Worm (Caenorhabditis elegans) whole organism, L3 larva: ENCODE results near the gene nhr-142.

Source experiments
- ama-1 ChIP-seq: fragments of 150-350 bp; optimal IDR thresholded peaks from 2 replicates; lab custom pipeline; 2018
- egl-5 ChIP-seq: fragments of 150-350 bp; optimal IDR thresholded peaks from 2 replicates; lab custom pipeline; 2017; ENCODE audit warnings: missing biosample characterization, missing genetic modification reagents, missing genetic modification characterization, inconsistent platforms
- elt-3 ChIP-seq, 3 experiments: fragments of 150-350 bp in 1 of 3; sonication (generic microtip) in 2 of 3; optimal IDR thresholded peaks; 2 replicates in 2 of 3; 4 replicates in 1 of 3; lab custom pipeline; 2014 to 2017; ENCODE audit warnings: missing biosample characterization in 3 of 3, missing genetic modification characterization in 3 of 3
- fkh-10 ChIP-seq: sonication (generic microtip); optimal IDR thresholded peaks from 2 replicates; lab custom pipeline; 2017; ENCODE audit warnings: missing biosample characterization, missing genetic modification reagents, missing genetic modification characterization
- nfya-1 ChIP-seq: sonication (generic microtip); optimal IDR thresholded peaks from 2 replicates; lab custom pipeline; 2017; ENCODE audit warnings: missing genetic modification characterization, mild to moderate bottlenecking, missing compliant biosample characterization, antibody characterized with exemption, moderate library complexity; ENCODE audit not compliant: insufficient read depth
- nhr-12 ChIP-seq: fragments of 150-350 bp; optimal IDR thresholded peaks from 2 replicates; lab custom pipeline; 2014; ENCODE audit warnings: missing biosample characterization, missing genetic modification characterization
- nhr-237 ChIP-seq: fragments of 150-350 bp; optimal IDR thresholded peaks from 2 replicates; lab custom pipeline; 2014; ENCODE audit warnings: missing biosample characterization, missing genetic modification characterization
- nhr-77 ChIP-seq: fragments of 150-350 bp; optimal IDR thresholded peaks from 2 replicates; lab custom pipeline; 2014; ENCODE audit warnings: missing biosample characterization, missing genetic modification characterization
- pha-4 ChIP-seq: fragments of 150-350 bp; optimal IDR thresholded peaks from 2 replicates; lab custom pipeline; 2014; ENCODE audit warnings: missing biosample characterization, missing genetic modification reagents, missing genetic modification characterization
- pqm-1 ChIP-seq: fragments of 150-350 bp; optimal IDR thresholded peaks from 2 replicates; lab custom pipeline; 2017; ENCODE audit warnings: missing biosample characterization, missing genetic modification characterization, inconsistent platforms
- snpc-4 ChIP-seq: fragments of 150-350 bp; optimal IDR thresholded peaks from 2 replicates; lab custom pipeline; 2014; ENCODE audit warnings: missing biosample characterization, missing genetic modification characterization

- TF ChIP-seq snpc-4 (tag; lab: Kevin White, UChicago) (peak; percentile 34), nhr-12 (tag; lab: Kevin White, UChicago) (no peak), fkh-10 (GFP tag; lab: Kevin White, UChicago) (no peak), egl-5 (tag; lab: Kevin White, UChicago) (no peak), ama-1 (lab: Kevin White, UChicago) (peak; percentile 12), nhr-77 (tag; lab: Kevin White, UChicago) (no peak), pha-4 (tag; lab: Kevin White, UChicago) (peak; percentile 71), nfya-1 (peak; percentile 60), nhr-237 (tag; lab: Kevin White, UChicago) (no peak), pqm-1 (tag; lab: Kevin White, UChicago) (peak; percentile 74), elt-3 (tag; optimal IDR thresholded peaks at IDR 0.05; lab: Kevin White, UChicago) (no peak)
Measured at ce11 chrV:5780713-5781360, 9.5 kb downstream of the nhr-142 start, which contains the start of gene F44E7.5.
